Worm (Caenorhabditis elegans): ENCODE results near the gene rpb-6.

The rpb-6 gene

ce11 chrII:10547803-10548693, 31.1 kb upstream of the rpb-6 start:
- TF ChIP-seq ets-4 (GFP tag; optimal IDR thresholded peaks at IDR 0.05) = peak; percentile 59
- peak; percentile 21 for TF ChIP-seq tbp1 (GFP tag; optimal IDR thresholded peaks at IDR 0.05)
- TF ChIP-seq tlf-1 (GFP tag; optimal IDR thresholded peaks at IDR 0.05) = peak; percentile 40
- 0 out of 2 replicates have a peak, but pooled peaks have one; percentile 23 for TF ChIP-seq ztf-28 (GFP tag; IDR thresholded peaks at IDR 0.05)
- peak; percentile 15 for TF ChIP-seq zim-3 (tag; optimal IDR thresholded peaks at IDR 0.05)
- peak; percentile 94 for TF ChIP-seq ama-1 (optimal IDR thresholded peaks at IDR 0.05)
- TF ChIP-seq ama-1 (GFP tag; optimal IDR thresholded peaks at IDR 0.05) = peak in 1 of 2 experiments; percentile 9
- 0 out of 2 replicates have a peak, but pooled peaks have one; percentile 3 for TF ChIP-seq B0336.3 (GFP tag; IDR thresholded peaks at IDR 0.05)
- 0 out of 2 replicates have a peak, but pooled peaks have one; percentile 7 for TF ChIP-seq Y53G8AR.9 (GFP tag; conservative IDR thresholded peaks at IDR 0.05)
- TF ChIP-seq cebp-1 (GFP tag; IDR thresholded peaks at IDR 0.05) = no peak
- peak; percentile 6 for TF ChIP-seq cebp-1 (tag; optimal IDR thresholded peaks at IDR 0.05)
- TF ChIP-seq Y95B8A.8 (GFP tag; IDR thresholded peaks at IDR 0.05) = 0 out of 2 replicates have a peak, but pooled peaks have one; percentile 8
- TF ChIP-seq snpc-3.4 (tag; optimal IDR thresholded peaks at IDR 0.05) = peak; percentile 11
- TF ChIP-seq ceh-40 (GFP tag; IDR thresholded peaks at IDR 0.05) = no peak; the same call in 1 of the 2 replicates
- 0 out of 2 replicates have a peak, but pooled peaks have one; percentile 49 for TF ChIP-seq ztf-25 (GFP tag; IDR thresholded peaks at IDR 0.05)
- peak; percentile 37; the same call in 1 of the 2 replicates for TF ChIP-seq dox-1 (GFP tag; IDR thresholded peaks at IDR 0.05)
- peak; percentile 31 for TF ChIP-seq ZK185.1 (tag; optimal IDR thresholded peaks at IDR 0.05; ENCODE audit: poor library complexity, severe bottlenecking)
- TF ChIP-seq ceh-100 (GFP tag; IDR thresholded peaks at IDR 0.05) = 0 out of 2 replicates have a peak, but pooled peaks have one; percentile 9
- no peak for TF ChIP-seq sdz-38 (tag; optimal IDR thresholded peaks at IDR 0.05)
- no peak for TF ChIP-seq ztf-3 (GFP tag; optimal IDR thresholded peaks at IDR 0.05)
- no peak for TF ChIP-seq madf-3 (GFP tag; IDR thresholded peaks at IDR 0.05)
- peak; percentile 24; the same call in 1 of the 2 replicates for TF ChIP-seq hmg-1.2 (GFP tag; IDR thresholded peaks at IDR 0.05)
- no peak for TF ChIP-seq bed-2 (GFP tag; IDR thresholded peaks at IDR 0.05)
- TF ChIP-seq Y56A3A.18 (GFP tag; IDR thresholded peaks at IDR 0.05) = 0 out of 2 replicates have a peak, but pooled peaks have one; percentile 6
- no peak for TF ChIP-seq mes-4 (tag; optimal IDR thresholded peaks at IDR 0.05)
- no peak for TF ChIP-seq ceh-79 (tag; optimal IDR thresholded peaks at IDR 0.05)

ce11 chrII:10548778-10549671, 30.2 kb upstream of the rpb-6 start:
- peak; percentile 67 for TF ChIP-seq madf-10 (tag; optimal IDR thresholded peaks at IDR 0.05)
- peak; percentile 56; the same call in 1 of the 2 replicates for TF ChIP-seq attf-6 (GFP tag; IDR thresholded peaks at IDR 0.05)
- TF ChIP-seq D2030.7 (GFP tag; IDR thresholded peaks at IDR 0.05) = no peak
- no peak for TF ChIP-seq sptf-2 (GFP tag; optimal IDR thresholded peaks at IDR 0.05)
- TF ChIP-seq snpc-4 (GFP tag; optimal IDR thresholded peaks at IDR 0.05) = no peak
- TF ChIP-seq snpc-4 (tag; optimal IDR thresholded peaks at IDR 0.05) = peak; percentile 19 to 43 (median 23)
- TF ChIP-seq sdz-38 (tag; optimal IDR thresholded peaks at IDR 0.05) = no peak
- TF ChIP-seq nhr-179 (tag; optimal IDR thresholded peaks at IDR 0.05) = no peak
- TF ChIP-seq egl-44 (GFP tag; IDR thresholded peaks at IDR 0.05) = no peak
- TF ChIP-seq cebp-1 (GFP tag; IDR thresholded peaks at IDR 0.05) = peak; percentile 38
- TF ChIP-seq cebp-1 (tag; optimal IDR thresholded peaks at IDR 0.05) = peak; percentile 83
- TF ChIP-seq unc-62 (GFP tag; optimal IDR thresholded peaks at IDR 0.05) = no peak
- peak; percentile 74 for TF ChIP-seq lin-26 (GFP tag; IDR thresholded peaks at IDR 0.05)
- no peak for TF ChIP-seq F57A8.1 (GFP tag; optimal IDR thresholded peaks at IDR 0.05)
- TF ChIP-seq tbp1 (GFP tag; optimal IDR thresholded peaks at IDR 0.05) = peak; percentile 30
- peak; percentile 59 for TF ChIP-seq pbrm-1 (GFP tag; IDR thresholded peaks at IDR 0.05)
- TF ChIP-seq pha-4 (tag; optimal IDR thresholded peaks at IDR 0.05) = no peak
- peak; percentile 55; the same call in 1 of the 2 replicates for TF ChIP-seq nfyb-1 (GFP tag; IDR thresholded peaks at IDR 0.05)
- peak; percentile 91 for TF ChIP-seq ama-1 (optimal IDR thresholded peaks at IDR 0.05)
- no peak for TF ChIP-seq ama-1 (GFP tag; optimal IDR thresholded peaks at IDR 0.05)
- peak; percentile 32 for TF ChIP-seq ztf-3 (GFP tag; optimal IDR thresholded peaks at IDR 0.05)
- no peak for TF ChIP-seq bed-2 (GFP tag; IDR thresholded peaks at IDR 0.05)
- TF ChIP-seq mcd-1 (GFP tag; IDR thresholded peaks at IDR 0.05) = peak; percentile 72
- peak; percentile 82 for TF ChIP-seq egrh-3 (GFP tag; IDR thresholded peaks at IDR 0.05)
- TF ChIP-seq hmg-1.2 (GFP tag; IDR thresholded peaks at IDR 0.05) = peak; percentile 65
- 0 out of 2 replicates have a peak, but pooled peaks have one; percentile 17 for TF ChIP-seq ztf-28 (GFP tag; IDR thresholded peaks at IDR 0.05)
- peak; percentile 90 for TF ChIP-seq K12H6.12 (tag; optimal IDR thresholded peaks at IDR 0.05)

All from whole organism, young adult.